Worm (Caenorhabditis elegans) whole organism, L2 larva: ENCODE results near the gene F10E9.3.

ENCODE experiments used
- C34F6.9 ChIP-seq: fragments of 150-350 bp; optimal IDR thresholded peaks from 2 replicates; lab custom pipeline; 2014; ENCODE audit warnings: missing biosample characterization, missing genetic modification characterization
- F13H6.1 ChIP-seq: sonication (generic microtip); optimal IDR thresholded peaks from 2 replicates; lab custom pipeline; 2016; ENCODE audit warnings: missing genetic modification characterization, missing compliant biosample characterization
- R02D3.7 ChIP-seq: fragments of 150-350 bp; optimal IDR thresholded peaks from 2 replicates; lab custom pipeline; 2014; ENCODE audit warnings: missing biosample characterization, missing genetic modification characterization
- Y55F3AM.14 ChIP-seq: fragments of 200-800 bp; sonication (Bioruptor generic); optimal IDR thresholded peaks from 2 replicates; lab custom pipeline; 2018; ENCODE audit warnings: mild to moderate bottlenecking, missing genetic modification characterization, missing compliant biosample characterization
- ZK546.5 ChIP-seq: sonication (generic microtip); optimal IDR thresholded peaks from 2 replicates; lab custom pipeline; 2017; ENCODE audit warnings: missing biosample characterization, missing genetic modification characterization
- alr-1 ChIP-seq: fragments of 150-350 bp; optimal IDR thresholded peaks from 2 replicates; lab custom pipeline; 2014; ENCODE audit warnings: missing biosample characterization, missing genetic modification characterization
- aly-2 ChIP-seq: fragments of 150-350 bp; optimal IDR thresholded peaks from 2 replicates; lab custom pipeline; 2014; ENCODE audit warnings: missing biosample characterization, missing genetic modification characterization
- ama-1 ChIP-seq: fragments of 150-350 bp; optimal IDR thresholded peaks from 2 replicates; lab custom pipeline; 2018; ENCODE audit warnings: inconsistent platforms
- blmp-1 ChIP-seq: sonication (generic microtip); optimal IDR thresholded peaks from 2 replicates; lab custom pipeline; 2017; ENCODE audit warnings: missing genetic modification characterization, mild to moderate bottlenecking, missing compliant biosample characterization, antibody characterized with exemption, moderate library complexity; ENCODE audit not compliant: insufficient read depth
- ceh-16 ChIP-seq: fragments of 150-350 bp; optimal IDR thresholded peaks from 2 replicates; lab custom pipeline; 2014; ENCODE audit warnings: missing biosample characterization, missing genetic modification characterization
- ceh-82 ChIP-seq: fragments of 150-350 bp; optimal IDR thresholded peaks from 2 replicates; lab custom pipeline; 2014; ENCODE audit warnings: missing biosample characterization, missing genetic modification characterization
- crh-2 ChIP-seq: sonication (generic microtip); optimal IDR thresholded peaks from 2 replicates; lab custom pipeline; 2017; ENCODE audit warnings: missing biosample characterization, missing genetic modification characterization
- dmd-4 ChIP-seq: sonication (generic microtip); optimal IDR thresholded peaks from 2 replicates; lab custom pipeline; 2017; ENCODE audit warnings: missing biosample characterization, missing genetic modification characterization
- egl-27 ChIP-seq: sonication (generic microtip); optimal IDR thresholded peaks from 3 replicates; lab custom pipeline; 2017; ENCODE audit warnings: missing biosample characterization, missing genetic modification reagents, missing genetic modification characterization
- elt-1 ChIP-seq: fragments of 150-350 bp; optimal IDR thresholded peaks from 2 replicates; lab custom pipeline; 2014; ENCODE audit warnings: missing biosample characterization, missing genetic modification characterization
- elt-3 ChIP-seq: sonication (generic microtip); optimal IDR thresholded peaks from 2 replicates; lab custom pipeline; 2017; ENCODE audit warnings: missing biosample characterization, missing genetic modification characterization
- fos-1 ChIP-seq: fragments of 150-350 bp; optimal IDR thresholded peaks from 2 replicates; lab custom pipeline; 2014; ENCODE audit warnings: missing biosample characterization, missing genetic modification characterization
- gmeb-1 ChIP-seq: fragments of 150-350 bp; optimal IDR thresholded peaks from 2 replicates; lab custom pipeline; 2014; ENCODE audit warnings: missing biosample characterization, missing genetic modification characterization
- lin-11 ChIP-seq: fragments of 150-350 bp; sonication (generic microtip); optimal IDR thresholded peaks from 2 replicates; lab custom pipeline; 2014; ENCODE audit warnings: missing biosample characterization, missing genetic modification characterization, inconsistent platforms, mixed read lengths
- lin-13 ChIP-seq: fragments of 150-350 bp; optimal IDR thresholded peaks from 2 replicates; lab custom pipeline; 2014; ENCODE audit warnings: missing biosample characterization, missing genetic modification reagents, missing genetic modification characterization
- lin-39 ChIP-seq: fragments of 150-350 bp; optimal IDR thresholded peaks from 2 replicates; lab custom pipeline; 2014; ENCODE audit warnings: missing biosample characterization, missing genetic modification reagents, missing genetic modification characterization
- lsy-2 ChIP-seq, 2 experiments: fragments of 150-350 bp in 1 of 2; sonication (generic microtip) in 1 of 2; optimal IDR thresholded peaks; 2 replicates each; lab custom pipeline; 2014 to 2017; ENCODE audit warnings: missing biosample characterization in 2 of 2, missing genetic modification characterization in 2 of 2
- mab-5 ChIP-seq: fragments of 150-350 bp; optimal IDR thresholded peaks from 2 replicates; lab custom pipeline; 2014; ENCODE audit warnings: missing biosample characterization, missing genetic modification characterization
- mbf-1 ChIP-seq: sonication (generic microtip); optimal IDR thresholded peaks from 2 replicates; lab custom pipeline; 2017; ENCODE audit warnings: missing biosample characterization, missing genetic modification characterization
- mdl-1 ChIP-seq, 2 experiments: fragments of 150-350 bp in 1 of 2; sonication (generic microtip) in 1 of 2; optimal IDR thresholded peaks; 2 replicates each; lab custom pipeline; 2017; ENCODE audit warnings: missing biosample characterization in 2 of 2, missing genetic modification characterization in 2 of 2
- nhr-10 ChIP-seq: sonication (generic microtip); optimal IDR thresholded peaks from 2 replicates; lab custom pipeline; 2017; ENCODE audit warnings: missing biosample characterization, missing genetic modification characterization
- nhr-11 ChIP-seq: fragments of 150-350 bp; optimal IDR thresholded peaks from 2 replicates; lab custom pipeline; 2014; ENCODE audit warnings: missing biosample characterization, missing genetic modification characterization
- nhr-12 ChIP-seq: fragments of 150-350 bp; optimal IDR thresholded peaks from 2 replicates; lab custom pipeline; 2014; ENCODE audit warnings: missing biosample characterization, missing genetic modification characterization
- nhr-129 ChIP-seq: fragments of 150-350 bp; optimal IDR thresholded peaks from 2 replicates; lab custom pipeline; 2014; ENCODE audit warnings: missing biosample characterization, missing genetic modification characterization
- nhr-21 ChIP-seq: fragments of 150-350 bp; optimal IDR thresholded peaks from 2 replicates; lab custom pipeline; 2014; ENCODE audit warnings: missing biosample characterization, missing genetic modification characterization
- nhr-23 ChIP-seq: fragments of 150-350 bp; optimal IDR thresholded peaks from 2 replicates; lab custom pipeline; 2014; ENCODE audit warnings: missing biosample characterization, missing genetic modification reagents, missing genetic modification characterization
- nhr-237 ChIP-seq: fragments of 150-350 bp; optimal IDR thresholded peaks from 2 replicates; lab custom pipeline; 2014; ENCODE audit warnings: missing biosample characterization, missing genetic modification characterization
- nhr-25 ChIP-seq: fragments of 150-350 bp; sonication (generic microtip); optimal IDR thresholded peaks from 3 replicates; lab custom pipeline; 2014; ENCODE audit warnings: missing biosample characterization, missing genetic modification characterization
- nhr-6 ChIP-seq: fragments of 150-350 bp; optimal IDR thresholded peaks from 2 replicates; lab custom pipeline; 2014; ENCODE audit warnings: missing biosample characterization, missing genetic modification characterization
- nhr-77 ChIP-seq: fragments of 150-350 bp; optimal IDR thresholded peaks from 2 replicates; lab custom pipeline; 2014; ENCODE audit warnings: missing biosample characterization, missing genetic modification characterization
- peb-1 ChIP-seq: fragments of 150-350 bp; optimal IDR thresholded peaks from 2 replicates; lab custom pipeline; 2014; ENCODE audit warnings: missing biosample characterization, missing genetic modification characterization
- sem-4 ChIP-seq: fragments of 150-350 bp; optimal IDR thresholded peaks from 2 replicates; lab custom pipeline; 2014; ENCODE audit warnings: missing biosample characterization, missing genetic modification reagents, missing genetic modification characterization
- skn-1 ChIP-seq: sonication (generic microtip); optimal IDR thresholded peaks from 2 replicates; lab custom pipeline; 2017; ENCODE audit warnings: missing biosample characterization, missing genetic modification characterization
- sma-3 ChIP-seq: sonication (generic microtip); optimal IDR thresholded peaks from 2 replicates; lab custom pipeline; 2016; ENCODE audit warnings: missing genetic modification reagents, missing genetic modification characterization, missing compliant biosample characterization
- sma-9 ChIP-seq, 2 experiments: fragments of 150-350 bp in 1 of 2; sonication (generic microtip) in 1 of 2; optimal IDR thresholded peaks; 2 replicates each; lab custom pipeline; 2014 to 2016; ENCODE audit warnings: missing genetic modification characterization in 2 of 2, mild to moderate bottlenecking in 1 of 2, missing biosample characterization in 1 of 2, missing compliant biosample characterization in 1 of 2, missing genetic modification reagents in 1 of 2, moderate library complexity in 1 of 2
- snpc-4 ChIP-seq: fragments of 150-350 bp; optimal IDR thresholded peaks from 2 replicates; lab custom pipeline; 2014; ENCODE audit warnings: missing biosample characterization, missing genetic modification characterization
- unc-39 ChIP-seq: fragments of 150-350 bp; optimal IDR thresholded peaks from 2 replicates; lab custom pipeline; 2014; ENCODE audit warnings: missing biosample characterization, missing genetic modification characterization
- unc-55 ChIP-seq: fragments of 150-350 bp; sonication (generic microtip); optimal IDR thresholded peaks from 3 replicates; lab custom pipeline; 2014; ENCODE audit warnings: missing biosample characterization, missing genetic modification reagents, missing genetic modification characterization
- unc-62 ChIP-seq: fragments of 150-350 bp; optimal IDR thresholded peaks from 2 replicates; lab custom pipeline; 2014; ENCODE audit warnings: missing biosample characterization, missing genetic modification reagents, missing genetic modification characterization
- zag-1 ChIP-seq: fragments of 150-350 bp; optimal IDR thresholded peaks from 2 replicates; lab custom pipeline; 2014; ENCODE audit warnings: missing biosample characterization, missing genetic modification characterization
- ztf-1 ChIP-seq: fragments of 200-800 bp; sonication (Bioruptor generic); conservative IDR thresholded peaks from 2 replicates; pipeline ENCODE4 v1.3.6; 2022; ENCODE audit warnings: missing genetic modification characterization, missing compliant biosample characterization
- ztf-11 ChIP-seq: sonication (generic microtip); optimal IDR thresholded peaks from 2 replicates; lab custom pipeline; 2017; ENCODE audit warnings: missing biosample characterization, missing genetic modification characterization
- ztf-4 ChIP-seq: fragments of 150-350 bp; optimal IDR thresholded peaks from 2 replicates; lab custom pipeline; 2014; ENCODE audit warnings: missing biosample characterization, missing genetic modification characterization

Gene F10E9.3

ce11 chrIII:8355462-8355815 lies 44.6 kb downstream of the F10E9.3 start:
- TF ChIP-seq mbf-1 (tag; lab: Kevin White, UChicago) (no peak), ama-1 (lab: Kevin White, UChicago) (no peak), sma-9 (GFP tag; optimal IDR thresholded peaks at IDR 0.05; lab: Kevin White, UChicago) (no peak), sma-9 (tag; optimal IDR thresholded peaks at IDR 0.05; lab: Kevin White, UChicago) (no peak)

- TF ChIP-seq zag-1 (tag; lab: Kevin White, UChicago) (peak; percentile 51), aly-2 (tag; lab: Kevin White, UChicago) (no peak), lsy-2 (tag; optimal IDR thresholded peaks at IDR 0.05; lab: Kevin White, UChicago) (peak; percentile 70 to 91), alr-1 (no peak), ama-1 (lab: Kevin White, UChicago) (no peak), mdl-1 (tag; optimal IDR thresholded peaks at IDR 0.05; lab: Kevin White, UChicago) (peak in 1 of 2 experiments; percentile 57), ceh-16 (tag; lab: Kevin White, UChicago) (no peak), C34F6.9 (tag; lab: Kevin White, UChicago) (peak; percentile 94), nhr-25 (tag; lab: Kevin White, UChicago) (peak; percentile 67), ztf-1 (GFP tag; lab: Robert Waterston, UW) (no peak), gmeb-1 (tag; lab: Kevin White, UChicago) (peak; percentile 31), skn-1 (tag; lab: Kevin White, UChicago) (peak; percentile 1), nhr-10 (tag; lab: Kevin White, UChicago) (no peak), ztf-11 (tag; lab: Kevin White, UChicago) (no peak), unc-55 (GFP tag; lab: Kevin White, UChicago) (peak; percentile 91), lin-13 (GFP tag; lab: Kevin White, UChicago) (peak; percentile 71), elt-1 (no peak), R02D3.7 (tag; lab: Kevin White, UChicago) (no peak), lin-11 (tag; lab: Kevin White, UChicago) (peak; percentile 28), fos-1 (tag; lab: Kevin White, UChicago) (peak; percentile 62), nhr-6 (tag; lab: Kevin White, UChicago) (peak; percentile 85), ztf-4 (tag; lab: Kevin White, UChicago) (peak; percentile 75), unc-39 (tag; lab: Kevin White, UChicago) (no peak), Y55F3AM.14 (GFP tag; lab: Kevin White, UChicago) (no peak), ZK546.5 (tag; lab: Kevin White, UChicago) (no peak), sma-3 (GFP tag; lab: Kevin White, UChicago) (peak; percentile 66), nhr-23 (tag; lab: Kevin White, UChicago) (no peak), sem-4 (tag; lab: Kevin White, UChicago) (peak; percentile 91), nhr-129 (tag; lab: Kevin White, UChicago) (peak; percentile 92), elt-3 (tag; lab: Kevin White, UChicago) (no peak), nhr-21 (tag; lab: Kevin White, UChicago) (peak; percentile 56), blmp-1 (tag; lab: Kevin White, UChicago) (peak; percentile 48), F13H6.1 (peak; percentile 85), ceh-82 (tag; lab: Kevin White, UChicago) (no peak), nhr-12 (tag; lab: Kevin White, UChicago) (no peak), unc-62 (GFP tag; lab: Kevin White, UChicago) (no peak), mab-5 (peak; percentile 44), nhr-11 (tag; lab: Kevin White, UChicago) (no peak), crh-2 (tag; lab: Kevin White, UChicago) (peak; percentile 91), snpc-4 (tag; lab: Kevin White, UChicago) (peak; percentile 70), egl-27 (tag; lab: Kevin White, UChicago) (no peak), mbf-1 (tag; lab: Kevin White, UChicago) (no peak), peb-1 (no peak), lin-39 (tag; lab: Kevin White, UChicago) (no peak), sma-9 (GFP tag; optimal IDR thresholded peaks at IDR 0.05; lab: Kevin White, UChicago) (peak; percentile 75), sma-9 (tag; optimal IDR thresholded peaks at IDR 0.05; lab: Kevin White, UChicago) (no peak), dmd-4 (tag; lab: Kevin White, UChicago) (peak; percentile 25), nhr-77 (tag; lab: Kevin White, UChicago) (no peak), nhr-237 (tag; lab: Kevin White, UChicago) (no peak)
Measured at ce11 chrIII:8356407-8356881, 45.6 kb downstream of the F10E9.3 start.
